Worm (Caenorhabditis elegans) whole organism, late embryonic: ENCODE results near the gene F08D12.15.

Experiments
- T23F11.4 ChIP-seq: fragments of 200-800 bp; sonication (Bioruptor generic); optimal IDR thresholded peaks from 2 replicates; lab custom pipeline; 2018; ENCODE audit warnings: mild to moderate bottlenecking, missing genetic modification characterization, missing compliant biosample characterization
- che-1 ChIP-seq: sonication (generic microtip); optimal IDR thresholded peaks from 2 replicates; lab custom pipeline; 2016; ENCODE audit warnings: mild to moderate bottlenecking, missing genetic modification characterization, missing compliant biosample characterization
- elt-2 ChIP-seq: sonication (generic microtip); optimal IDR thresholded peaks from 2 replicates; lab custom pipeline; 2016; ENCODE audit warnings: missing genetic modification reagents, missing genetic modification characterization, missing compliant biosample characterization
- ets-4 ChIP-seq: sonication (generic microtip); optimal IDR thresholded peaks from 2 replicates; lab custom pipeline; 2016; ENCODE audit warnings: missing genetic modification characterization, missing compliant biosample characterization
- nhr-232 ChIP-seq: sonication (generic microtip); optimal IDR thresholded peaks from 2 replicates; lab custom pipeline; 2016; ENCODE audit warnings: missing genetic modification characterization, missing compliant biosample characterization
- pqm-1 ChIP-seq: sonication (generic microtip); optimal IDR thresholded peaks from 2 replicates; lab custom pipeline; 2016; ENCODE audit warnings: missing genetic modification characterization, missing compliant biosample characterization
- rnt-1 ChIP-seq: sonication (generic microtip); optimal IDR thresholded peaks from 2 replicates; lab custom pipeline; 2016; ENCODE audit warnings: missing genetic modification characterization, missing compliant biosample characterization
- syd-9 ChIP-seq: sonication (generic microtip); optimal IDR thresholded peaks from 2 replicates; lab custom pipeline; 2016; ENCODE audit warnings: mild to moderate bottlenecking, missing genetic modification characterization, moderate library complexity, missing compliant biosample characterization

- TF ChIP-seq T23F11.4 (GFP tag; lab: Kevin White, UChicago) (no peak), elt-2 (tag; lab: Kevin White, UChicago) (no peak), ets-4 (tag; lab: Kevin White, UChicago) (no peak), syd-9 (no peak), che-1 (no peak), nhr-232 (tag; lab: Kevin White, UChicago) (no peak), pqm-1 (tag; lab: Kevin White, UChicago) (no peak), rnt-1 (no peak)
Observed at ce11 chrII:2787031-2787512, 20.6 kb downstream of the F08D12.15 start, which contains the start of the genes F08D12.12 and srpa-72.
